Worm (Caenorhabditis elegans) whole organism, late embryonic: ENCODE measurements around the gene F14D2.11.

ENCODE experiments used
- F13H6.1 ChIP-seq: sonication (generic microtip); optimal IDR thresholded peaks from 2 replicates; lab custom pipeline; 2016; ENCODE audit warnings: missing genetic modification characterization, missing compliant biosample characterization
- ama-1 ChIP-seq: fragments of 150-350 bp; optimal IDR thresholded peaks from 2 replicates; lab custom pipeline; 2014
- nhr-11 ChIP-seq: fragments of 150-350 bp; optimal IDR thresholded peaks from 2 replicates; lab custom pipeline; 2014; ENCODE audit warnings: missing biosample characterization, missing genetic modification characterization

DNA sequence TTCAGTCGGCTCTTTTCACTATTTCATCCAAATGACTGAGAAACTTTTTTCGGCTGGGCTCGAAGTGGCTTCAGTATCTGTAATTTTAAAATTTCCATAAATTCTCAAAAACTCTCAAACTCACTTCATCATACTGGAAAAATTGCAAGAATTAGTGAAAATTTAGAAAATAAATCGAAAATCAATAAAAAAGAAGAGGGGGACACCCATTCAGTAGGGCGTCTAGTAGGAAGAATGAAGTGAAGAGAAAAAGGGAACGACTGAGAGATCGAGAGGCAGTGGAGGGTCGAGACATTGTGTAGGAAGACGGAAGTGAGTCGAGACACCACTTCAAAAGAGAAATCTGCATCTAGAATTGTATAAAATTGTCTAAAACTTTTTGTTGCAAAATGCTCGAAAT is 32.0 kb upstream of the F14D2.11 start:
- TF ChIP-seq nhr-11 (tag; lab: Kevin White, UChicago) (no peak), ama-1 (lab: Kevin White, UChicago) (no peak), F13H6.1 (tag; lab: Kevin White, UChicago) (no peak)
